Comparison of ENCODE assay signal across 1 fruit fly cellular context in the genomic region with DNA sequence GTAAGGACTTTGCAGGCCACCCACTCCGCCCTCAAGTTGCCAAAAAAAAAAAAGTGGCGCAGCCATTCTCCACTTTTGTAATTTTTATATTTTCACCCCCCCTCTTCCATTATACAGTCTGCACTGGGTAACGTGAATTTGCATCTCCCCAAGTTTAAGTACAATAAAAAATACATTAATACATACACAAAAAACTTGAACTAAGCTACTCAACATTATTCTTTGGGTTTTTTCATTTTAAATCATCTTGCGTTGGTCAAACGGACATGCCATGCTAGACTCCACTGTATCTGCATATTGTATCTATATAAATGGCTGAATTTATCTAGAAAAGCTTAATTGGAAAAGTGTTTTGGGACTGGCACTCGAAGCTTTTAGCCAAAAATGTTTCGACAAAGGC.
A peak's percentile ranks its signal among the peaks of the same experiment; 100 is the strongest.
TF ChIP-seq lines count a peak whose summit lies in the region.

No protein-coding gene starts in this region.

TF ChIP-seq in whole organism, embryonic, 481 proteins besides CTCF, POLR2A, EP300 and RAD21 (continued from another document):
- TF ChIP-seq Ada2b (GFP tag; IDR thresholded peaks at IDR 0.05; lab: Robert Waterston, UW) (peak; percentile 39; the same call in 1 of the 2 replicates), NFAT (GFP tag; IDR thresholded peaks at IDR 0.05; lab: Robert Waterston, UW) (peak; percentile 49; the same call in 1 of the 2 replicates), jing (GFP tag; optimal IDR thresholded peaks at IDR 0.05; lab: Kevin White, UChicago) (no peak), NC2α (GFP tag; optimal IDR thresholded peaks at IDR 0.05; lab: Kevin White, UChicago) (no peak), zfh1 (GFP tag; IDR thresholded peaks at IDR 0.05; lab: Robert Waterston, UW) (no peak), Fer3 (tag; optimal IDR thresholded peaks at IDR 0.05; lab: Kevin White, UChicago) (peak; percentile 63), CoRest (tag; optimal IDR thresholded peaks at IDR 0.05; lab: Kevin White, UChicago) (peak; percentile 5), pzg (GFP tag; optimal IDR thresholded peaks at IDR 0.05; lab: Kevin White, UChicago) (no peak), B-H2 (GFP tag; optimal IDR thresholded peaks at IDR 0.05; lab: Kevin White, UChicago) (no peak), Trl (optimal IDR thresholded peaks at IDR 0.05; lab: Kevin White, UChicago) (no peak), Trl (GFP tag; optimal IDR thresholded peaks at IDR 0.05; lab: Kevin White, UChicago) (no peak), shn (GFP tag; optimal IDR thresholded peaks at IDR 0.05; lab: Kevin White, UChicago) (no peak), MTF-1 (GFP tag; optimal IDR thresholded peaks at IDR 0.05; lab: Kevin White, UChicago; ENCODE audit: borderline replicate concordance) (no peak), ranshi (GFP tag; IDR thresholded peaks at IDR 0.05; lab: Robert Waterston, UW) (peak; percentile 17; the same call in 1 of the 2 replicates), CG30020 (tag; optimal IDR thresholded peaks at IDR 0.05; lab: Kevin White, UChicago) (no peak), CG10147 (GFP tag; optimal IDR thresholded peaks at IDR 0.05; lab: Kevin White, UChicago) (no peak), CG16779 (GFP tag; IDR thresholded peaks at IDR 0.05; lab: Robert Waterston, UW) (no peak), lmd (GFP tag; IDR thresholded peaks at IDR 0.05; lab: Robert Waterston, UW) (peak; percentile 23; the same call in 1 of the 2 replicates), CG34422 (GFP tag; IDR thresholded peaks at IDR 0.05; lab: Robert Waterston, UW) (peak; percentile 52; the same call in 2 of the 3 replicates), CG13624 (GFP tag; optimal IDR thresholded peaks at IDR 0.05; lab: Kevin White, UChicago) (no peak), pan (optimal IDR thresholded peaks at IDR 0.05; lab: Kevin White, UChicago) (no peak), pan (GFP tag; optimal IDR thresholded peaks at IDR 0.05 in 1 of 2, IDR thresholded peaks at IDR 0.05 in 1 of 2) (peak in 1 of 2 experiments; percentile 63), Hr51 (GFP tag; optimal IDR thresholded peaks at IDR 0.05; lab: Kevin White, UChicago) (peak in 1 of 2 experiments; percentile 10), grn (GFP tag; optimal IDR thresholded peaks at IDR 0.05; lab: Kevin White, UChicago) (no peak), Scr (GFP tag; IDR thresholded peaks at IDR 0.05; lab: Robert Waterston, UW; ENCODE audit: partially characterized antibody) (no peak), gro (GFP tag; optimal IDR thresholded peaks at IDR 0.05; lab: Kevin White, UChicago) (no peak), scrt (GFP tag; optimal IDR thresholded peaks at IDR 0.05; lab: Kevin White, UChicago) (peak; percentile 39), amos (GFP tag; IDR thresholded peaks at IDR 0.05; lab: Robert Waterston, UW; ENCODE audit: partially characterized antibody) (no peak), nau (GFP tag; optimal IDR thresholded peaks at IDR 0.05; lab: Kevin White, UChicago) (no peak), CG7271 (tag; optimal IDR thresholded peaks at IDR 0.05; lab: Kevin White, UChicago) (no peak), CG6175 (GFP tag; IDR thresholded peaks at IDR 0.05; lab: Robert Waterston, UW) (0 out of 3 replicates have a peak, but pooled peaks have one; percentile 37), Atf-2 (GFP tag; optimal IDR thresholded peaks at IDR 0.05; lab: Kevin White, UChicago) (no peak), tll (GFP tag; optimal IDR thresholded peaks at IDR 0.05; lab: Kevin White, UChicago) (no peak), CG15514 (GFP tag; optimal IDR thresholded peaks at IDR 0.05; lab: Kevin White, UChicago) (peak; percentile 36), Sox100B (GFP tag; optimal IDR thresholded peaks at IDR 0.05; lab: Kevin White, UChicago) (no peak), CG30403 (GFP tag; optimal IDR thresholded peaks at IDR 0.05; lab: Kevin White, UChicago) (no peak), grau (tag; optimal IDR thresholded peaks at IDR 0.05; lab: Kevin White, UChicago) (peak; percentile 60), gsb (GFP tag; IDR thresholded peaks at IDR 0.05; lab: Robert Waterston, UW) (peak; percentile 62; the same call in 1 of the 2 replicates), fd3F (GFP tag; optimal IDR thresholded peaks at IDR 0.05; lab: Kevin White, UChicago) (no peak), slou (GFP tag; optimal IDR thresholded peaks at IDR 0.05; lab: Kevin White, UChicago) (no peak), TFAM (GFP tag; optimal IDR thresholded peaks at IDR 0.05; lab: Kevin White, UChicago) (no peak), PHDP (tag; optimal IDR thresholded peaks at IDR 0.05; lab: Kevin White, UChicago) (no peak), CG4820 (GFP tag; optimal IDR thresholded peaks at IDR 0.05; lab: Kevin White, UChicago) (no peak), CG4854 (GFP tag; optimal IDR thresholded peaks at IDR 0.05; lab: Kevin White, UChicago) (no peak), dmrt11E (tag; optimal IDR thresholded peaks at IDR 0.05; lab: Kevin White, UChicago) (no peak), prd (optimal IDR thresholded peaks at IDR 0.05; lab: Kevin White, UChicago) (no peak), prd (GFP tag; IDR thresholded peaks at IDR 0.05; lab: Robert Waterston, UW) (peak; percentile 76; the same call in 2 of the 3 replicates), Dref (GFP tag; IDR thresholded peaks at IDR 0.05; lab: Robert Waterston, UW) (no peak), CG13296 (GFP tag; optimal IDR thresholded peaks at IDR 0.05; lab: Kevin White, UChicago) (peak; percentile 39), CG12155 (GFP tag; optimal IDR thresholded peaks at IDR 0.05; lab: Kevin White, UChicago) (no peak), tup (GFP tag; optimal IDR thresholded peaks at IDR 0.05; lab: Kevin White, UChicago) (no peak), CG10462 (GFP tag; optimal IDR thresholded peaks at IDR 0.05; lab: Kevin White, UChicago) (no peak), nerfin-1 (tag; optimal IDR thresholded peaks at IDR 0.05; lab: Kevin White, UChicago) (no peak), CHES-1-like (GFP tag; optimal IDR thresholded peaks at IDR 0.05; lab: Kevin White, UChicago) (no peak), Side (GFP tag; optimal IDR thresholded peaks at IDR 0.05; lab: Kevin White, UChicago) (no peak), sens-2 (GFP tag; IDR thresholded peaks at IDR 0.05; lab: Robert Waterston, UW) (no peak), CG9797 (GFP tag; optimal IDR thresholded peaks at IDR 0.05; lab: Kevin White, UChicago) (no peak), NK7.1 (GFP tag; optimal IDR thresholded peaks at IDR 0.05; lab: Kevin White, UChicago) (no peak), CG7963 (GFP tag; IDR thresholded peaks at IDR 0.05; lab: Robert Waterston, UW; ENCODE audit: partially characterized antibody) (no peak), mld (GFP tag; IDR thresholded peaks at IDR 0.05; lab: Robert Waterston, UW; ENCODE audit: partially characterized antibody) (no peak), CG16815 (GFP tag; optimal IDR thresholded peaks at IDR 0.05; lab: Kevin White, UChicago) (no peak), pb (GFP tag; optimal IDR thresholded peaks at IDR 0.05; lab: Kevin White, UChicago) (no peak), CG6854 (GFP tag; optimal IDR thresholded peaks at IDR 0.05; lab: Kevin White, UChicago) (no peak), CG32532 (GFP tag; IDR thresholded peaks at IDR 0.05; lab: Robert Waterston, UW) (peak; percentile 74), HLH4C (GFP tag; IDR thresholded peaks at IDR 0.05; lab: Robert Waterston, UW; ENCODE audit: partially characterized antibody) (no peak), CG4730 (GFP tag; IDR thresholded peaks at IDR 0.05; lab: Robert Waterston, UW) (0 out of 2 replicates have a peak, but pooled peaks have one; percentile 23), Ptx1 (GFP tag; IDR thresholded peaks at IDR 0.05; lab: Robert Waterston, UW) (peak; percentile 61), CG12942 (GFP tag; optimal IDR thresholded peaks at IDR 0.05; lab: Kevin White, UChicago) (no peak), H15 (GFP tag; IDR thresholded peaks at IDR 0.05; lab: Robert Waterston, UW) (peak; percentile 67; the same call in 2 of the 3 replicates), CG11085 (GFP tag; IDR thresholded peaks at IDR 0.05; lab: Robert Waterston, UW) (no peak), CG17912 (GFP tag; optimal IDR thresholded peaks at IDR 0.05; lab: Kevin White, UChicago) (no peak), ftz-f1 (GFP tag; optimal IDR thresholded peaks at IDR 0.05; lab: Kevin White, UChicago) (no peak), wor (GFP tag; IDR thresholded peaks at IDR 0.05; lab: Robert Waterston, UW) (no peak)
